Fruit fly (Drosophila melanogaster): ENCODE data around the gene alrm.

DNA sequence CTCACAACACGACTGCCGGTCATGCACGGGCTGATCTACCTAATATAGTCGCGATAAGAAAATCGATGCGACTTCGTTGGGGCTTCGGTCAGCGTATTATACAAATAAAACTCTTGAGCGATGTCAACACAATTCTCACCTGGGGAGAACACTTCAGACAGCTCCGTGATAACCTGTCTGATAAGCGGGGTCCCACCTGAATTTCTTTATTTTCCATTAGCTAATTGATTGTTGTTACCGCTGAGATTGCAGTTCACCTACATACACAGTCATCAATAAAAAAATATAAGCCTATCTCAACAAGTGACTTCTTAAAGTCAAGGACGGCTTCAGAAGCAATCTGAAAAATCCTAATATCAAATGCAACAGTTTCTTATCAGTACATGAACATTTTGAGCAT, 35.7 kb downstream of the alrm start, which contains the start of gene tobi:
- no peak for TF ChIP-seq brk (GFP tag; optimal IDR thresholded peaks at IDR 0.05)
- no peak for TF ChIP-seq jim (GFP tag; optimal IDR thresholded peaks at IDR 0.05)
- TF ChIP-seq br (GFP tag; optimal IDR thresholded peaks at IDR 0.05): no peak
- no peak for TF ChIP-seq tai (GFP tag; optimal IDR thresholded peaks at IDR 0.05)
- no peak for TF ChIP-seq Hr78 (GFP tag; optimal IDR thresholded peaks at IDR 0.05)
- no peak for TF ChIP-seq Dfd (GFP tag; optimal IDR thresholded peaks at IDR 0.05)
- no peak for TF ChIP-seq sv (GFP tag; optimal IDR thresholded peaks at IDR 0.05)
- TF ChIP-seq usp (GFP tag; optimal IDR thresholded peaks at IDR 0.05): no peak
